Worm (Caenorhabditis elegans): ENCODE measurements around the gene dnj-9.
"Not testable (repeated sequence)": the region's sequence is repeated elsewhere in the genome, so short reads cannot be mapped to it uniquely, and the experiment has no call there.

dnj-9 gene

ce11 chrII:4891012-4891775, 39.3 kb downstream of the dnj-9 start, which contains the start of gene gst-9 (continued):
- TF ChIP-seq zfp-3 (GFP tag; conservative IDR thresholded peaks at IDR 0.05) (peak; percentile 92), zip-2 (tag; optimal IDR thresholded peaks at IDR 0.05) (no peak), ama-1 (optimal IDR thresholded peaks at IDR 0.05) (peak; percentile 69), Y48G9A.11 (GFP tag; IDR thresholded peaks at IDR 0.05) (no peak), nhr-11 (tag; optimal IDR thresholded peaks at IDR 0.05) (no peak), dmd-6 (GFP tag; IDR thresholded peaks at IDR 0.05) (0 out of 2 replicates have a peak, but pooled peaks have one; percentile 8), pha-4 (GFP tag; IDR thresholded peaks at IDR 0.05) (0 out of 2 replicates have a peak, but pooled peaks have one; percentile 52), pha-4 (tag; optimal IDR thresholded peaks at IDR 0.05) (no peak), mep-1 (tag; optimal IDR thresholded peaks at IDR 0.05) (peak; percentile 56), ZK337.2 (GFP tag; IDR thresholded peaks at IDR 0.05) (no peak), T20F7.1 (GFP tag; optimal IDR thresholded peaks at IDR 0.05) (peak; percentile 13), gei-8 (GFP tag; optimal IDR thresholded peaks at IDR 0.05) (no peak), unc-130 (GFP tag; optimal IDR thresholded peaks at IDR 0.05) (no peak), fkh-10 (GFP tag; optimal IDR thresholded peaks at IDR 0.05) (no peak), madf-9 (GFP tag; conservative IDR thresholded peaks at IDR 0.05) (peak; percentile 23; the same call in 1 of the 2 replicates), spr-1 (tag; optimal IDR thresholded peaks at IDR 0.05) (peak; percentile 23), unc-39 (tag; optimal IDR thresholded peaks at IDR 0.05) (no peak), spr-3 (GFP tag; optimal IDR thresholded peaks at IDR 0.05) (peak; percentile 25), daf-16 (GFP tag; optimal IDR thresholded peaks at IDR 0.05) (no peak), daf-16 (tag; optimal IDR thresholded peaks at IDR 0.05) (peak; percentile 59), nhr-102 (tag; optimal IDR thresholded peaks at IDR 0.05) (peak; percentile 51), php-3 (GFP tag; IDR thresholded peaks at IDR 0.05) (0 out of 2 replicates have a peak, but pooled peaks have one; percentile 45), hlh-11 (tag; optimal IDR thresholded peaks at IDR 0.05) (peak; percentile 42), ceh-32 (tag; optimal IDR thresholded peaks at IDR 0.05; ENCODE audit: poor library complexity) (no peak), Y105C5A.15 (GFP tag; IDR thresholded peaks at IDR 0.05) (no peak), egl-43 (GFP tag; IDR thresholded peaks at IDR 0.05) (0 out of 2 replicates have a peak, but pooled peaks have one; percentile 59), nhr-42 (GFP tag; IDR thresholded peaks at IDR 0.05) (0 out of 2 replicates have a peak, but pooled peaks have one; percentile 64), duxl-1 (tag; optimal IDR thresholded peaks at IDR 0.05; ENCODE audit: poor library complexity) (no peak), vab-7 (GFP tag; IDR thresholded peaks at IDR 0.05) (no peak), unc-62 (GFP tag; optimal IDR thresholded peaks at IDR 0.05 in 1 of 2) (peak in 1 of 2 experiments; percentile 84), unc-62 (tag; optimal IDR thresholded peaks at IDR 0.05) (no peak), sdz-12 (GFP tag; optimal IDR thresholded peaks at IDR 0.05) (no peak), Y5F2A.4 (GFP tag; optimal IDR thresholded peaks at IDR 0.05) (peak; percentile 17)

ce11 chrII:4892594-4892993, 40.7 kb downstream of the dnj-9 start, which contains the start of gene msp-33:
Gene msp-33 (minus strand): TSS chrII:4892694.
- TF ChIP-seq nhr-28 (tag; optimal IDR thresholded peaks at IDR 0.05) (no peak), aha-1 (tag) (peak; percentile 1)

- TF ChIP-seq F44E2.7, vab-7, ceh-20 (GFP tag; IDR thresholded peaks at IDR 0.05): not testable (repeated sequence)
Observed at ce11 chrII:4898529-4898928, 46.7 kb downstream of the dnj-9 start, which contains the start of gene msp-32. Gene msp-32 (plus strand): TSS chrII:4898829.
